Worm (Caenorhabditis elegans): Measurements from ENCODE around the gene C29E4.12.
A peak's percentile ranks its signal among the peaks of the same experiment; 100 is the strongest.

- TF ChIP-seq snpc-4 (tag; optimal IDR thresholded peaks at IDR 0.05) (no peak), ces-1 (GFP tag; optimal IDR thresholded peaks at IDR 0.05) (no peak), nhr-11 (tag; optimal IDR thresholded peaks at IDR 0.05) (no peak), lin-13 (GFP tag; optimal IDR thresholded peaks at IDR 0.05) (no peak), unc-39 (tag; optimal IDR thresholded peaks at IDR 0.05) (no peak), lim-7 (GFP tag; IDR thresholded peaks at IDR 0.05) (no peak), fkh-10 (GFP tag; optimal IDR thresholded peaks at IDR 0.05) (no peak), daf-19 (GFP tag; conservative IDR thresholded peaks at IDR 0.05) (no peak), saeg-2 (GFP tag; IDR thresholded peaks at IDR 0.05) (no peak), nhr-111 (GFP tag; optimal IDR thresholded peaks at IDR 0.05) (no peak), rbr-2 (tag; optimal IDR thresholded peaks at IDR 0.05) (no peak), hlh-30 (tag; optimal IDR thresholded peaks at IDR 0.05; ENCODE audit: insufficient read depth) (peak; percentile 12), nhr-28 (tag; optimal IDR thresholded peaks at IDR 0.05) (no peak)
These were observed 48.6 kb upstream of the C29E4.12 start for ce11 chrIII:7892333-7892732.
